Worm (Caenorhabditis elegans) whole organism, L2 larva: Measurements from ENCODE around the gene T05C7.5.

Experiments
- F13H6.1 ChIP-seq: sonication (generic microtip); optimal IDR thresholded peaks from 2 replicates; lab custom pipeline; 2016; ENCODE audit warnings: missing genetic modification characterization, missing compliant biosample characterization
- blmp-1 ChIP-seq: sonication (generic microtip); optimal IDR thresholded peaks from 2 replicates; lab custom pipeline; 2017; ENCODE audit warnings: missing genetic modification characterization, mild to moderate bottlenecking, missing compliant biosample characterization, antibody characterized with exemption, moderate library complexity; ENCODE audit not compliant: insufficient read depth
- ceh-16 ChIP-seq: fragments of 150-350 bp; optimal IDR thresholded peaks from 2 replicates; lab custom pipeline; 2014; ENCODE audit warnings: missing biosample characterization, missing genetic modification characterization
- elt-3 ChIP-seq: sonication (generic microtip); optimal IDR thresholded peaks from 2 replicates; lab custom pipeline; 2017; ENCODE audit warnings: missing biosample characterization, missing genetic modification characterization
- lin-13 ChIP-seq: fragments of 150-350 bp; optimal IDR thresholded peaks from 2 replicates; lab custom pipeline; 2014; ENCODE audit warnings: missing biosample characterization, missing genetic modification reagents, missing genetic modification characterization
- mab-5 ChIP-seq: fragments of 150-350 bp; optimal IDR thresholded peaks from 2 replicates; lab custom pipeline; 2014; ENCODE audit warnings: missing biosample characterization, missing genetic modification characterization
- nhr-21 ChIP-seq: fragments of 150-350 bp; optimal IDR thresholded peaks from 2 replicates; lab custom pipeline; 2014; ENCODE audit warnings: missing biosample characterization, missing genetic modification characterization
- unc-39 ChIP-seq: fragments of 150-350 bp; optimal IDR thresholded peaks from 2 replicates; lab custom pipeline; 2014; ENCODE audit warnings: missing biosample characterization, missing genetic modification characterization
- zag-1 ChIP-seq: fragments of 150-350 bp; optimal IDR thresholded peaks from 2 replicates; lab custom pipeline; 2014; ENCODE audit warnings: missing biosample characterization, missing genetic modification characterization
- ztf-11 ChIP-seq: sonication (generic microtip); optimal IDR thresholded peaks from 2 replicates; lab custom pipeline; 2017; ENCODE audit warnings: missing biosample characterization, missing genetic modification characterization

- TF ChIP-seq zag-1 (tag; lab: Kevin White, UChicago) (no peak), F13H6.1 (tag; lab: Kevin White, UChicago) (no peak), elt-3 (tag; lab: Kevin White, UChicago) (no peak), mab-5 (no peak), unc-39 (tag; lab: Kevin White, UChicago) (no peak), blmp-1 (tag; lab: Kevin White, UChicago) (no peak), nhr-21 (no peak), lin-13 (GFP tag; lab: Kevin White, UChicago) (no peak), ztf-11 (tag; lab: Kevin White, UChicago) (no peak), ceh-16 (no peak)
Observed at ce11 chrIV:73175-73574, 14.5 kb upstream of the T05C7.5 start.
